Worm (Caenorhabditis elegans) whole organism, L4 larva: ENCODE measurements around the gene nep-11.
"Not testable (repeated sequence)": the region's sequence is repeated elsewhere in the genome, so short reads cannot be mapped to it uniquely, and the experiment has no call there.

Experiments used
- D1046.2 ChIP-seq: fragments of 200-800 bp; sonication (Bioruptor generic); IDR thresholded peaks from 2 replicates; pipeline ENCODE4 v1.3.6; 2022; ENCODE audit warnings: missing genetic modification characterization, missing compliant biosample characterization
- ceh-20 ChIP-seq: fragments of 200-800 bp; sonication (Bioruptor generic); IDR thresholded peaks from 2 replicates; pipeline ENCODE4 v1.3.6; 2022; ENCODE audit warnings: missing genetic modification reagents, missing genetic modification characterization, missing compliant biosample characterization
- cey-2 ChIP-seq: sonication (generic microtip); optimal IDR thresholded peaks from 3 replicates; lab custom pipeline; 2017; ENCODE audit warnings: missing genetic modification characterization, mild to moderate bottlenecking, missing compliant biosample characterization, antibody characterized with exemption, borderline replicate concordance; ENCODE audit not compliant: insufficient read depth
- dmd-9 ChIP-seq: fragments of 200-800 bp; sonication (Bioruptor generic); IDR thresholded peaks from 2 replicates; pipeline ENCODE4 v1.3.6; 2022; ENCODE audit warnings: missing genetic modification reagents, missing genetic modification characterization, missing compliant biosample characterization
- hlh-30 ChIP-seq: sonication (generic microtip); optimal IDR thresholded peaks from 2 replicates; lab custom pipeline; 2017; ENCODE audit warnings: antibody characterized with exemption, mild to moderate bottlenecking, missing genetic modification characterization, missing compliant biosample characterization; ENCODE audit not compliant: insufficient read depth
- mep-1 ChIP-seq: fragments of 150-350 bp; sonication (generic microtip); optimal IDR thresholded peaks from 3 replicates; lab custom pipeline; 2014; ENCODE audit warnings: missing biosample characterization, missing genetic modification characterization
- nhr-28 ChIP-seq: fragments of 150-350 bp; optimal IDR thresholded peaks from 2 replicates; lab custom pipeline; 2014; ENCODE audit warnings: missing biosample characterization, missing genetic modification characterization
- nhr-77 ChIP-seq: fragments of 150-350 bp; optimal IDR thresholded peaks from 2 replicates; lab custom pipeline; 2014; ENCODE audit warnings: missing biosample characterization, missing genetic modification characterization
- rbr-2 ChIP-seq: sonication (generic microtip); optimal IDR thresholded peaks from 2 replicates; lab custom pipeline; 2016; ENCODE audit warnings: missing genotype, missing genetic modification characterization, missing compliant biosample characterization

ce11 chrII:3464580-3464979 lies 39.2 kb upstream of the nep-11 start, which contains the start of gene C16C8.10:
- TF ChIP-seq nhr-28 (tag; lab: Kevin White, UChicago); dmd-9 (GFP tag; lab: Robert Waterston, UW); hlh-30 (tag; lab: Kevin White, UChicago); ceh-20; D1046.2 (GFP tag; lab: Robert Waterston, UW); nhr-77; mep-1 (tag; lab: Kevin White, UChicago); rbr-2; cey-2: not testable (repeated sequence)
